Worm (Caenorhabditis elegans): ENCODE results near the gene C30G12.4.

DNA sequence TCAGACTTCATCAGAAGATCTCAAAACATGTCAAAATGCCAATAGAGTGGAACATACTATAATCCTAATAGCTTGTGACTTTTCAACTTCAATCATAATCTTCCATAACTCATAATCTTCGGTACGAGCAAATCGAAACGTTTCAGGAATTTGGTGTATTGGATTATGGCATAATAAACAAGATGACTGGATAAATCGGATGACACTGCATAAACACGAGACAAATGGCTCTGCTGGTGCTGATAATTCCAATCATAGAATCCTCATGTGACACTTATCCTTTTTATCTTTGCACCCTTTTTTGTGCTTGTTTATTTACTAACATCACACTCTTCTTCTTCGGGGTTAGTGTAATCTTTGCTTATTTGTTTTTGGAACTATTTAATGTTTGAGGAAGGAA, 21.1 kb downstream of the C30G12.4 start:
- TF ChIP-seq ztf-23 (GFP tag; IDR thresholded peaks at IDR 0.05), result no peak
- no peak for TF ChIP-seq flt-1 (GFP tag; IDR thresholded peaks at IDR 0.05)
- TF ChIP-seq tab-1 (GFP tag; IDR thresholded peaks at IDR 0.05), result no peak
- no peak for TF ChIP-seq med-1 (GFP tag; optimal IDR thresholded peaks at IDR 0.05; ENCODE audit: insufficient read depth)
- no peak for TF ChIP-seq ref-1 (GFP tag; conservative IDR thresholded peaks at IDR 0.05)
- TF ChIP-seq klf-2 (GFP tag; conservative IDR thresholded peaks at IDR 0.05), result no peak
- TF ChIP-seq cog-1 (tag; optimal IDR thresholded peaks at IDR 0.05), result no peak

All from whole organism, midembryonic.